Worm (Caenorhabditis elegans): Measurements from ENCODE around the gene bbs-8.

- TF ChIP-seq unc-62 (GFP tag; optimal IDR thresholded peaks at IDR 0.05) (no peak), dmd-4 (tag; optimal IDR thresholded peaks at IDR 0.05) (no peak), nhr-11 (tag; optimal IDR thresholded peaks at IDR 0.05) (no peak), lsy-2 (tag; optimal IDR thresholded peaks at IDR 0.05) (no peak), peb-1 (tag; optimal IDR thresholded peaks at IDR 0.05) (no peak), nhr-12 (tag; optimal IDR thresholded peaks at IDR 0.05) (no peak), fos-1 (tag; optimal IDR thresholded peaks at IDR 0.05) (no peak), ceh-82 (tag; optimal IDR thresholded peaks at IDR 0.05) (no peak), mdl-1 (tag; optimal IDR thresholded peaks at IDR 0.05) (no peak), lin-13 (GFP tag; optimal IDR thresholded peaks at IDR 0.05) (no peak), R02D3.7 (tag; optimal IDR thresholded peaks at IDR 0.05) (no peak), mbf-1 (tag; optimal IDR thresholded peaks at IDR 0.05) (no peak), nhr-77 (tag; optimal IDR thresholded peaks at IDR 0.05) (no peak), lin-39 (tag; optimal IDR thresholded peaks at IDR 0.05) (no peak)
These were observed 42.5 kb downstream of the bbs-8 start, which contains the start of gene ZC487.2 for ce11 chrV:6722378-6722777.

Data from whole organism, L2 larva.